Fruit fly (Drosophila melanogaster): ENCODE measurements around the gene Osi1.

The Osi1 gene

dm6 chr3R:6173249-6173648 lies at the start of gene Osi1:
Osi1 (plus strand) TSS chr3R:6173549.
- TF ChIP-seq salr (GFP tag; optimal IDR thresholded peaks at IDR 0.05) (no peak), Met (GFP tag; optimal IDR thresholded peaks at IDR 0.05) (no peak), Smox (GFP tag; optimal IDR thresholded peaks at IDR 0.05) (no peak), Sox102F (GFP tag; optimal IDR thresholded peaks at IDR 0.05) (no peak)

DNA sequence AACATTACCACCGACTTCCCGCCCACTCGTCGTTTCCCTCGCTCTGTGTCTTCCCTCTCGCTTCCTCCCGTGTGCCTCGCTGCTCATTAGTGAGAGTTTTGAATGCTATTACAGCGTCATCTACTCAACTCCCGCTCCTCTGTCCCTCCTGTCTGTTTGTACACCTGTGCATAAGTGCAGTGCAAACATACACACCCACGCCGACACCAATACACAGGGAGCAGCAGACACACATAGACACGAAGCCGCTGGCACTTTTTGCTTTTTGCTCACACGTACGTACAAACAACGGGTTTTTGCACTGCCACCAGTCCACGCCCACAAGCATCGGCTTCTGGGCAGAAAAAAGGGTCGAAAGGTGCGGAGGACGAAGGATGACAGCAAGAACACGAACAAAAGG lies 31.6 kb upstream of the Osi1 start:
- TF ChIP-seq Blimp-1 (GFP tag; optimal IDR thresholded peaks at IDR 0.05) (no peak), eg (GFP tag; IDR thresholded peaks at IDR 0.05) (0 out of 3 replicates have a peak, but pooled peaks have one; percentile 35), pdm3 (GFP tag; optimal IDR thresholded peaks at IDR 0.05) (no peak)

DNA sequence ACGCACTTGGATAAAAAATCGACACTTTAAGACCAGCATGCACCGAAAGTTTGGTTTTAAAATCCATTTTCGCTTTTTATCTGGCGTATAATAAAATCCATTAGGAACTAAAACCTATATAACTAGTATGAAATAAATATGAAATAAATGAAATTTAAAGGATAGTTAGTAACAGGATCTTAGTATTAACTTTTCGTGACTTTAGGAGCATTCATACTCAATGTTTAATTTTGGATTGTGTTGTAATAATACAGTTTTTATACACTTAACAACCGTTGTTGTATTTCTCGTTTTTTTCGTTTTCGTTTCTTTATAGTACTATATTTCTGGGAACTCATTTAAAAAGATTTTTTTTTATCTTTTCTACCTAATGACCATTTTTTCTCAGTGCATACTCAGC lies 24.2 kb upstream of the Osi1 start:
- no peak for TF ChIP-seq CG10669 (GFP tag; optimal IDR thresholded peaks at IDR 0.05)
- TF ChIP-seq CG6792 (GFP tag; optimal IDR thresholded peaks at IDR 0.05) = no peak
- no peak for TF ChIP-seq dsx (GFP tag; optimal IDR thresholded peaks at IDR 0.05; ENCODE audit: poor library complexity, severe bottlenecking)
- no peak for TF ChIP-seq CG6163 (GFP tag; IDR thresholded peaks at IDR 0.05)
- TF ChIP-seq Eip78C (GFP tag) = peak; percentile 77
- TF ChIP-seq OdsH (GFP tag; optimal IDR thresholded peaks at IDR 0.05) = no peak
- no peak for TF ChIP-seq lz (GFP tag; optimal IDR thresholded peaks at IDR 0.05)
- TF ChIP-seq CG32006 (GFP tag; optimal IDR thresholded peaks at IDR 0.05) = peak; percentile 46
- TF ChIP-seq CG11294 (GFP tag; IDR thresholded peaks at IDR 0.05) = no peak
- TF ChIP-seq Hr4 (GFP tag; optimal IDR thresholded peaks at IDR 0.05) = peak; percentile 20
- TF ChIP-seq CG34406 (GFP tag; optimal IDR thresholded peaks at IDR 0.05) = no peak
- TF ChIP-seq eg (GFP tag; IDR thresholded peaks at IDR 0.05) = no peak
- peak; percentile 16 for TF ChIP-seq CG6276 (GFP tag; optimal IDR thresholded peaks at IDR 0.05)
- TF ChIP-seq salr (GFP tag; optimal IDR thresholded peaks at IDR 0.05) = no peak
- no peak for TF ChIP-seq CG11762 (GFP tag; optimal IDR thresholded peaks at IDR 0.05; ENCODE audit: insufficient read depth)
- TF ChIP-seq dac (GFP tag; optimal IDR thresholded peaks at IDR 0.05) = no peak

dm6 chr3R:6149593-6149992 lies 23.8 kb upstream of the Osi1 start:
- TF ChIP-seq dsx (GFP tag; optimal IDR thresholded peaks at IDR 0.05; ENCODE audit: poor library complexity, severe bottlenecking) (no peak), eg (GFP tag; IDR thresholded peaks at IDR 0.05) (peak; percentile 26; the same call in 1 of the 3 replicates)

- TF ChIP-seq CG6854 (GFP tag; optimal IDR thresholded peaks at IDR 0.05) = no peak
- TF ChIP-seq dac (GFP tag; optimal IDR thresholded peaks at IDR 0.05) = no peak
- TF ChIP-seq spab (GFP tag; optimal IDR thresholded peaks at IDR 0.05) = no peak
- no peak for TF ChIP-seq ss (GFP tag; optimal IDR thresholded peaks at IDR 0.05)
- no peak for TF ChIP-seq CG3919 (GFP tag; optimal IDR thresholded peaks at IDR 0.05)
- TF ChIP-seq CG11762 (GFP tag; optimal IDR thresholded peaks at IDR 0.05; ENCODE audit: insufficient read depth) = no peak
- TF ChIP-seq fd85E (GFP tag; optimal IDR thresholded peaks at IDR 0.05) = no peak
- no peak for TF ChIP-seq Sox15 (GFP tag; optimal IDR thresholded peaks at IDR 0.05)
- TF ChIP-seq CG34406 (GFP tag; optimal IDR thresholded peaks at IDR 0.05) = no peak
- no peak for TF ChIP-seq CG6163 (GFP tag; IDR thresholded peaks at IDR 0.05)
- no peak for TF ChIP-seq Ets21C (GFP tag; optimal IDR thresholded peaks at IDR 0.05)
- no peak for TF ChIP-seq Sox102F (GFP tag; optimal IDR thresholded peaks at IDR 0.05)
- no peak for TF ChIP-seq CG3032 (tag; optimal IDR thresholded peaks at IDR 0.05)
- no peak for TF ChIP-seq CG10669 (GFP tag; optimal IDR thresholded peaks at IDR 0.05)
- TF ChIP-seq CG16779 (tag; optimal IDR thresholded peaks at IDR 0.05) = no peak
- TF ChIP-seq net (GFP tag; optimal IDR thresholded peaks at IDR 0.05) = no peak
- no peak for TF ChIP-seq vri (GFP tag; optimal IDR thresholded peaks at IDR 0.05)
- TF ChIP-seq achi (GFP tag; optimal IDR thresholded peaks at IDR 0.05) = no peak
- no peak for TF ChIP-seq Blimp-1 (GFP tag; optimal IDR thresholded peaks at IDR 0.05)
These were observed 19.8 kb upstream of the Osi1 start for dm6 chr3R:6153574-6153973.
